Fruit fly (Drosophila melanogaster) whole organism, embryonic: ENCODE measurements around the gene Gorab.

ENCODE experiments used
- Adf1 ChIP-seq: fragments of 200-800 bp; sonication (Bioruptor generic); IDR thresholded peaks from 2 replicates; pipeline ENCODE4 v1.3.6; 2022; ENCODE audit warnings: missing biosample characterization, missing genetic modification characterization
- Antp ChIP-seq: fragments of 200-800 bp; sonication (Bioruptor generic); optimal IDR thresholded peaks from 3 replicates; lab custom pipeline; 2016; ENCODE audit warnings: missing biosample characterization, missing genetic modification characterization
- B-H1 ChIP-seq: fragments of 200-800 bp; sonication (Bioruptor generic); IDR thresholded peaks from 3 replicates; pipeline ENCODE4 v1.3.6; 2022; ENCODE audit warnings: missing biosample characterization, missing genetic modification characterization
- BEAF-32 ChIP-seq: fragments of 200-800 bp; sonication (Bioruptor generic); optimal IDR thresholded peaks from 3 replicates; lab custom pipeline; 2017; ENCODE audit warnings: missing biosample characterization, missing genetic modification characterization, mild to moderate bottlenecking, moderate library complexity, missing genetic modification reagents
- CG1024 ChIP-seq: fragments of 200-800 bp; sonication (Bioruptor generic); IDR thresholded peaks from 2 replicates; pipeline ENCODE4 v1.3.6; 2022; ENCODE audit warnings: missing biosample characterization, missing genetic modification characterization
- CG10543 ChIP-seq: fragments of 200-800 bp; sonication (Bioruptor generic); optimal IDR thresholded peaks from 3 replicates; lab custom pipeline; 2017; ENCODE audit warnings: missing biosample characterization, mild to moderate bottlenecking, missing genetic modification characterization, moderate library complexity
- CG10654 ChIP-seq: fragments of 200-800 bp; sonication (Bioruptor generic); optimal IDR thresholded peaks from 2 replicates; lab custom pipeline; 2016; ENCODE audit warnings: missing biosample characterization, missing genetic modification characterization
- CG13287 ChIP-seq: fragments of 200-800 bp; sonication (Bioruptor generic); IDR thresholded peaks from 2 replicates; pipeline ENCODE4 v1.3.6; 2022; ENCODE audit warnings: missing biosample characterization, missing genetic modification characterization; ENCODE audit not compliant: partially characterized antibody
- CG13894 ChIP-seq: fragments of 200-800 bp; sonication (Bioruptor generic); optimal IDR thresholded peaks from 3 replicates; lab custom pipeline; 2018; ENCODE audit warnings: missing biosample characterization, mild to moderate bottlenecking, missing genetic modification characterization, moderate library complexity
- CG14014 ChIP-seq: fragments of 200-800 bp; sonication (Bioruptor generic); IDR thresholded peaks from 2 replicates; pipeline ENCODE4 v1.3.6; 2022; ENCODE audit warnings: missing biosample characterization, missing genetic modification characterization
- CG15269 ChIP-seq: fragments of 200-800 bp; sonication (Bioruptor generic); optimal IDR thresholded peaks from 2 replicates; lab custom pipeline; 2018; ENCODE audit warnings: missing biosample characterization, mild to moderate bottlenecking, missing genetic modification characterization, moderate library complexity
- CG17385 ChIP-seq: fragments of 200-800 bp; sonication (Bioruptor generic); optimal IDR thresholded peaks from 3 replicates; lab custom pipeline; 2018; ENCODE audit warnings: missing biosample characterization, mild to moderate bottlenecking, missing genetic modification characterization
- CG18262 ChIP-seq: fragments of 200-800 bp; optimal IDR thresholded peaks from 3 replicates; lab custom pipeline; 2019; ENCODE audit warnings: missing biosample characterization, mild to moderate bottlenecking, missing genetic modification characterization, moderate library complexity
- CG18764 ChIP-seq: fragments of 200-800 bp; sonication (Bioruptor generic); optimal IDR thresholded peaks from 3 replicates; lab custom pipeline; 2016; ENCODE audit warnings: missing biosample characterization, missing genetic modification characterization
- CG2120 ChIP-seq: fragments of 200-800 bp; sonication (Bioruptor generic); optimal IDR thresholded peaks from 3 replicates; lab custom pipeline; 2016; ENCODE audit warnings: missing biosample characterization, missing genetic modification characterization
- CG3407 ChIP-seq: fragments of 200-800 bp; sonication (Bioruptor generic); optimal IDR thresholded peaks from 2 replicates; lab custom pipeline; 2018; ENCODE audit warnings: missing biosample characterization, mild to moderate bottlenecking, missing genetic modification characterization
- CG4730 ChIP-seq: fragments of 200-800 bp; sonication (Bioruptor generic); IDR thresholded peaks from 2 replicates; pipeline ENCODE4 v1.3.6; 2022; ENCODE audit warnings: missing biosample characterization, missing genetic modification characterization
- CG7271 ChIP-seq: fragments of 200-800 bp; sonication (Bioruptor generic); optimal IDR thresholded peaks from 2 replicates; lab custom pipeline; 2018; ENCODE audit warnings: missing biosample characterization, mild to moderate bottlenecking, missing genetic modification characterization, moderate library complexity
- CG7987 ChIP-seq: fragments of 200-800 bp; sonication (Bioruptor generic); optimal IDR thresholded peaks from 2 replicates; lab custom pipeline; 2018; ENCODE audit warnings: missing biosample characterization, mild to moderate bottlenecking, missing genetic modification characterization, moderate library complexity
- CG8359 ChIP-seq: fragments of 200-800 bp; sonication (Bioruptor generic); optimal IDR thresholded peaks from 2 replicates; lab custom pipeline; 2017; ENCODE audit warnings: missing biosample characterization, mild to moderate bottlenecking, missing genetic modification characterization, borderline replicate concordance
- CrebB ChIP-seq: fragments of 200-800 bp; sonication (Bioruptor generic); optimal IDR thresholded peaks from 3 replicates; lab custom pipeline; 2018; ENCODE audit warnings: missing biosample characterization, mild to moderate bottlenecking, missing genetic modification characterization
- Dp ChIP-seq: fragments of 200-800 bp; sonication (Bioruptor generic); optimal IDR thresholded peaks from 2 replicates; lab custom pipeline; 2018; ENCODE audit warnings: missing biosample characterization, mild to moderate bottlenecking, missing genetic modification characterization, moderate library complexity
- Drgx ChIP-seq: fragments of 200-800 bp; sonication (Bioruptor generic); IDR thresholded peaks from 2 replicates; pipeline ENCODE4 v1.3.6; 2022; ENCODE audit warnings: missing biosample characterization, missing genetic modification characterization
- ERR ChIP-seq: fragments of 200-800 bp; sonication (Bioruptor generic); optimal IDR thresholded peaks from 2 replicates; lab custom pipeline; 2016; ENCODE audit warnings: missing biosample characterization, missing genetic modification characterization
- Ets65A ChIP-seq: fragments of 200-800 bp; sonication (Bioruptor generic); peaks from one replicate; lab custom pipeline; 2016; ENCODE audit warnings: missing biosample characterization, missing genetic modification characterization
- H15 ChIP-seq: fragments of 200-800 bp; sonication (Bioruptor generic); IDR thresholded peaks from 3 replicates; pipeline ENCODE4 v1.3.6; 2022; ENCODE audit warnings: missing biosample characterization, missing genetic modification characterization
- Hey ChIP-seq: fragments of 200-800 bp; sonication (Bioruptor generic); optimal IDR thresholded peaks from 3 replicates; lab custom pipeline; 2018; ENCODE audit warnings: missing biosample characterization, mild to moderate bottlenecking, missing genetic modification characterization
- HmgD ChIP-seq: fragments of 200-800 bp; sonication (Bioruptor generic); optimal IDR thresholded peaks from 3 replicates; lab custom pipeline; 2016; ENCODE audit warnings: missing biosample characterization, missing genetic modification characterization
- Mrtf ChIP-seq: fragments of 200-800 bp; sonication (Bioruptor generic); IDR thresholded peaks from 3 replicates; pipeline ENCODE4 v1.3.6; 2022; ENCODE audit warnings: missing biosample characterization, missing genetic modification characterization
- Myb ChIP-seq: fragments of 200-800 bp; sonication (Bioruptor generic); optimal IDR thresholded peaks from 2 replicates; lab custom pipeline; 2016; ENCODE audit warnings: missing biosample characterization, missing genetic modification characterization
- Nf-YB ChIP-seq: fragments of 200-800 bp; sonication (Bioruptor generic); optimal IDR thresholded peaks from 3 replicates; lab custom pipeline; 2019; ENCODE audit warnings: missing biosample characterization, mild to moderate bottlenecking, missing genetic modification characterization, moderate library complexity
- Ptx1 ChIP-seq: fragments of 200-800 bp; sonication (Bioruptor generic); IDR thresholded peaks from 2 replicates; pipeline ENCODE4 v1.3.6; 2022; ENCODE audit warnings: missing biosample characterization, missing genetic modification characterization
- Rx ChIP-seq: fragments of 200-800 bp; sonication (Bioruptor generic); IDR thresholded peaks from 2 replicates; pipeline ENCODE4 v1.3.6; 2022; ENCODE audit warnings: missing biosample characterization, missing genetic modification characterization
- Taf1 ChIP-seq: fragments of 200-800 bp; sonication (Bioruptor generic); IDR thresholded peaks from 2 replicates; pipeline ENCODE4 v1.3.6; 2022; ENCODE audit warnings: missing biosample characterization, missing genetic modification characterization
- Usf ChIP-seq: fragments of 200-800 bp; sonication (Bioruptor generic); optimal IDR thresholded peaks from 2 replicates; lab custom pipeline; 2017; ENCODE audit warnings: missing genotype, missing biosample characterization, missing genetic modification characterization
- al ChIP-seq: fragments of 200-800 bp; sonication (Bioruptor generic); IDR thresholded peaks from 2 replicates; pipeline ENCODE4 v1.3.6; 2022; ENCODE audit warnings: missing biosample characterization, missing genetic modification characterization
- cato ChIP-seq: fragments of 200-800 bp; sonication (Bioruptor generic); optimal IDR thresholded peaks from 2 replicates; lab custom pipeline; 2016; ENCODE audit warnings: missing biosample characterization, missing genetic modification characterization, borderline replicate concordance
- fd64A ChIP-seq: fragments of 200-800 bp; sonication (Bioruptor generic); optimal IDR thresholded peaks from 3 replicates; lab custom pipeline; 2018; ENCODE audit warnings: missing biosample characterization, mild to moderate bottlenecking, missing genetic modification characterization
- fd96Cb ChIP-seq: fragments of 200-800 bp; sonication (Bioruptor generic); optimal IDR thresholded peaks from 2 replicates; lab custom pipeline; 2018; ENCODE audit warnings: missing biosample characterization, mild to moderate bottlenecking, missing genetic modification characterization, moderate library complexity
- gcm ChIP-seq: fragments of 200-800 bp; sonication (Bioruptor generic); optimal IDR thresholded peaks from 2 replicates; lab custom pipeline; 2019; ENCODE audit warnings: missing biosample characterization, mild to moderate bottlenecking, missing genetic modification characterization, moderate library complexity
- hb ChIP-seq: fragments of 200-800 bp; sonication (Bioruptor generic); IDR thresholded peaks from 3 replicates; pipeline ENCODE4 v1.3.6; 2022; ENCODE audit warnings: missing biosample characterization, missing genetic modification characterization; ENCODE audit not compliant: partially characterized antibody
- ken ChIP-seq: fragments of 200-800 bp; sonication (Bioruptor generic); IDR thresholded peaks from 3 replicates; pipeline ENCODE4 v1.3.6; 2022; ENCODE audit warnings: missing biosample characterization, missing genetic modification characterization
- kni ChIP-seq: fragments of 200-800 bp; sonication (Bioruptor generic); optimal IDR thresholded peaks from 3 replicates; lab custom pipeline; 2017; ENCODE audit warnings: mild to moderate bottlenecking, missing biosample characterization, missing genetic modification reagents, missing genetic modification characterization
- lmd ChIP-seq: fragments of 200-800 bp; sonication (Bioruptor generic); IDR thresholded peaks from 2 replicates; pipeline ENCODE4 v1.3.6; 2022; ENCODE audit warnings: missing biosample characterization, missing genetic modification characterization
- nau ChIP-seq: fragments of 200-800 bp; sonication (Bioruptor generic); optimal IDR thresholded peaks from 3 replicates; lab custom pipeline; 2017; ENCODE audit warnings: missing biosample characterization, mild to moderate bottlenecking, missing genetic modification characterization, missing genetic modification reagents
- p53 ChIP-seq: fragments of 200-800 bp; sonication (Bioruptor generic); optimal IDR thresholded peaks from 2 replicates; lab custom pipeline; 2016; ENCODE audit warnings: missing biosample characterization, missing genetic modification characterization
- sd ChIP-seq: fragments of 200-800 bp; sonication (Bioruptor generic); optimal IDR thresholded peaks from 3 replicates; lab custom pipeline; 2018; ENCODE audit warnings: missing biosample characterization, mild to moderate bottlenecking, missing genetic modification characterization, moderate library complexity
- ssp ChIP-seq: fragments of 200-800 bp; sonication (Bioruptor generic); IDR thresholded peaks from 2 replicates; pipeline ENCODE4 v1.3.6; 2022; ENCODE audit warnings: missing biosample characterization, missing genetic modification characterization
- ttk ChIP-seq: fragments of 200-800 bp; sonication (Bioruptor generic); IDR thresholded peaks from 2 replicates; pipeline ENCODE4 v2.1.2; 2022; ENCODE audit warnings: missing biosample characterization, missing genetic modification characterization
- vnd ChIP-seq: fragments of 200-800 bp; sonication (Bioruptor generic); IDR thresholded peaks from 3 replicates; pipeline ENCODE4 v1.3.6; 2022; ENCODE audit warnings: missing biosample characterization, missing genetic modification characterization; ENCODE audit not compliant: partially characterized antibody
- wdn ChIP-seq: fragments of 200-800 bp; sonication (Bioruptor generic); IDR thresholded peaks from 2 replicates; pipeline ENCODE4 v1.3.6; 2022; ENCODE audit warnings: missing biosample characterization, missing genetic modification characterization
- zfh2 ChIP-seq: fragments of 200-800 bp; sonication (Bioruptor generic); optimal IDR thresholded peaks from 2 replicates; lab custom pipeline; 2016; ENCODE audit warnings: missing biosample characterization, missing genetic modification characterization

Gene Gorab

dm6 chr3L:17475979-17476393 is 47.4 kb upstream of the Gorab start, which contains the start of gene CG34250 (continued):
- TF ChIP-seq gcm (GFP tag; lab: Kevin White, UChicago) (no peak), Usf (no peak), CG14014 (GFP tag; lab: Robert Waterston, UW) (0 out of 2 replicates have a peak, but pooled peaks have one; percentile 18), hb (GFP tag; lab: Robert Waterston, UW) (no peak), fd64A (no peak), wdn (GFP tag; lab: Robert Waterston, UW) (no peak), CG8359 (GFP tag; lab: Kevin White, UChicago) (no peak), Drgx (GFP tag; lab: Robert Waterston, UW) (no peak), ttk (GFP tag; lab: Robert Waterston, UW) (no peak), CrebB (no peak), Hey (tag; lab: Kevin White, UChicago) (no peak), H15 (GFP tag; lab: Robert Waterston, UW) (no peak), ERR (no peak), CG4730 (no peak), Ets65A (GFP tag; lab: Kevin White, UChicago) (no peak), BEAF-32 (GFP tag; lab: Kevin White, UChicago) (peak; percentile 88), CG7271 (no peak), CG13287 (GFP tag; lab: Robert Waterston, UW) (peak; percentile 87), Ptx1 (no peak), CG10654 (GFP tag; lab: Kevin White, UChicago) (peak; percentile 11), CG2120 (GFP tag; lab: Kevin White, UChicago) (peak; percentile 67), CG1024 (GFP tag; lab: Robert Waterston, UW) (no peak), Myb (GFP tag; lab: Kevin White, UChicago) (peak; percentile 63), Rx (GFP tag; lab: Robert Waterston, UW) (no peak), cato (GFP tag; lab: Kevin White, UChicago) (no peak), CG7987 (no peak), Antp (GFP tag; lab: Kevin White, UChicago) (no peak), nau (GFP tag; lab: Kevin White, UChicago) (peak; percentile 28), p53 (GFP tag; lab: Kevin White, UChicago) (no peak), fd96Cb (no peak), sd (tag; lab: Kevin White, UChicago) (peak; percentile 57), vnd (GFP tag; lab: Robert Waterston, UW) (peak; percentile 70), al (GFP tag; lab: Robert Waterston, UW) (no peak), Mrtf (GFP tag; lab: Robert Waterston, UW) (no peak), HmgD (GFP tag; lab: Kevin White, UChicago) (no peak), lmd (GFP tag; lab: Robert Waterston, UW) (no peak), CG13894 (tag; lab: Kevin White, UChicago) (peak; percentile 60), ken (GFP tag; lab: Robert Waterston, UW) (no peak), B-H1 (GFP tag; lab: Robert Waterston, UW) (no peak), Nf-YB (GFP tag; lab: Kevin White, UChicago) (peak; percentile 16), CG17385 (GFP tag; lab: Kevin White, UChicago) (no peak), CG18764 (GFP tag; lab: Kevin White, UChicago) (peak; percentile 45), ssp (GFP tag; lab: Robert Waterston, UW) (no peak), zfh2 (GFP tag; lab: Kevin White, UChicago) (peak; percentile 14), Adf1 (no peak), CG15269 (peak; percentile 26), Taf1 (GFP tag; lab: Robert Waterston, UW) (no peak), CG3407 (no peak), kni (GFP tag; lab: Kevin White, UChicago) (no peak), CG10543 (GFP tag; lab: Kevin White, UChicago) (peak; percentile 56), CG18262 (tag; lab: Kevin White, UChicago) (peak; percentile 37), Dp (GFP tag; lab: Kevin White, UChicago) (peak; percentile 35)
